Fruit fly (Drosophila melanogaster) whole organism, prepupa: ENCODE data around the gene Vav.

ENCODE experiments used
- Blimp-1 ChIP-seq: fragments of 200-800 bp; sonication (Bioruptor generic); optimal IDR thresholded peaks from 3 replicates; lab custom pipeline; 2017; ENCODE audit warnings: missing biosample characterization, missing genetic modification characterization, mild to moderate bottlenecking, moderate library complexity, missing genetic modification reagents
- CG10631 ChIP-seq: fragments of 200-800 bp; sonication (Bioruptor generic); optimal IDR thresholded peaks from 2 replicates; lab custom pipeline; 2016; ENCODE audit warnings: missing biosample characterization, missing genetic modification characterization
- CG11294 ChIP-seq: fragments of 200-800 bp; sonication (Bioruptor generic); IDR thresholded peaks from 2 replicates; pipeline ENCODE4 v1.3.6; 2022; ENCODE audit warnings: missing biosample characterization, missing genetic modification characterization
- CG11902 ChIP-seq: fragments of 200-800 bp; sonication (Bioruptor generic); optimal IDR thresholded peaks from 3 replicates; lab custom pipeline; 2016; ENCODE audit warnings: missing biosample characterization, missing genetic modification characterization
- CG15336 ChIP-seq: fragments of 200-800 bp; sonication (Bioruptor generic); IDR thresholded peaks from 2 replicates; pipeline ENCODE4 v1.3.6; 2022; ENCODE audit warnings: missing biosample characterization, missing genetic modification characterization
- CG16779 ChIP-seq: fragments of 200-800 bp; sonication (Bioruptor generic); optimal IDR thresholded peaks from 3 replicates; lab custom pipeline; 2017; ENCODE audit warnings: missing biosample characterization, mild to moderate bottlenecking, missing genetic modification characterization
- CG3032 ChIP-seq: fragments of 200-800 bp; optimal IDR thresholded peaks from 2 replicates; lab custom pipeline; 2019; ENCODE audit warnings: missing biosample characterization, mild to moderate bottlenecking, missing genetic modification characterization, moderate library complexity
- CG34406 ChIP-seq: fragments of 200-800 bp; sonication (Bioruptor generic); optimal IDR thresholded peaks from 3 replicates; lab custom pipeline; 2016; ENCODE audit warnings: missing biosample characterization, missing genetic modification characterization
- CG4318 ChIP-seq: fragments of 200-800 bp; sonication (Bioruptor generic); optimal IDR thresholded peaks from 3 replicates; lab custom pipeline; 2017; ENCODE audit warnings: missing biosample characterization, mild to moderate bottlenecking, missing genetic modification characterization
- CG6163 ChIP-seq: fragments of 200-800 bp; sonication (Bioruptor generic); IDR thresholded peaks from 3 replicates; pipeline ENCODE4 v1.3.6; 2022; ENCODE audit warnings: missing biosample characterization, missing genetic modification characterization
- CG6792 ChIP-seq: fragments of 200-800 bp; sonication (Bioruptor generic); optimal IDR thresholded peaks from 3 replicates; lab custom pipeline; 2016; ENCODE audit warnings: missing biosample characterization, missing genetic modification characterization
- CG6808 ChIP-seq: fragments of 200-800 bp; sonication (Bioruptor generic); optimal IDR thresholded peaks from 3 replicates; lab custom pipeline; 2017; ENCODE audit warnings: missing biosample characterization, missing genetic modification characterization, mild to moderate bottlenecking, moderate library complexity, missing genetic modification reagents
- CG6854 ChIP-seq: fragments of 200-800 bp; sonication (Bioruptor generic); optimal IDR thresholded peaks from 2 replicates; lab custom pipeline; 2017; ENCODE audit warnings: missing biosample characterization, mild to moderate bottlenecking, missing genetic modification characterization
- CG8319 ChIP-seq: fragments of 200-800 bp; sonication (Bioruptor generic); optimal IDR thresholded peaks from 3 replicates; lab custom pipeline; 2016; ENCODE audit warnings: missing biosample characterization, missing genetic modification characterization
- CG8632 ChIP-seq: fragments of 200-800 bp; sonication (Bioruptor generic); optimal IDR thresholded peaks from 3 replicates; lab custom pipeline; 2016; ENCODE audit warnings: missing biosample characterization, missing genetic modification characterization
- Eip75B ChIP-seq: fragments of 200-800 bp; sonication (Bioruptor generic); optimal IDR thresholded peaks from 3 replicates; lab custom pipeline; 2016; ENCODE audit warnings: missing biosample characterization, missing genetic modification characterization
- Eip78C ChIP-seq: fragments of 200-800 bp; sonication (Bioruptor generic); peaks from one replicate; lab custom pipeline; 2016; ENCODE audit warnings: missing biosample characterization, missing genetic modification characterization
- Eip93F ChIP-seq: fragments of 200-800 bp; sonication (Bioruptor generic); optimal IDR thresholded peaks from 2 replicates; lab custom pipeline; 2016; ENCODE audit warnings: missing biosample characterization, mild to moderate bottlenecking, missing genetic modification characterization
- Ets21C ChIP-seq: fragments of 200-800 bp; sonication (Bioruptor generic); optimal IDR thresholded peaks from 3 replicates; lab custom pipeline; 2016; ENCODE audit warnings: missing biosample characterization, missing genetic modification characterization
- Ets96B ChIP-seq: fragments of 200-800 bp; optimal IDR thresholded peaks from 2 replicates; lab custom pipeline; 2019; ENCODE audit warnings: missing biosample characterization, mild to moderate bottlenecking, missing genetic modification characterization, moderate library complexity
- Gug ChIP-seq: fragments of 200-800 bp; sonication (Bioruptor generic); IDR thresholded peaks from 2 replicates; pipeline ENCODE4 v1.3.6; 2022; ENCODE audit warnings: missing biosample characterization, missing genetic modification characterization
- Hr38 ChIP-seq: sonication (Bioruptor generic); optimal IDR thresholded peaks from 2 replicates; lab custom pipeline; 2016; ENCODE audit warnings: missing biosample characterization, missing genetic modification characterization
- Hr39 ChIP-seq: fragments of 200-800 bp; sonication (Bioruptor generic); optimal IDR thresholded peaks from 2 replicates; lab custom pipeline; 2016; ENCODE audit warnings: missing biosample characterization, missing genetic modification characterization
- Lpt ChIP-seq: fragments of 200-800 bp; sonication (Bioruptor generic); optimal IDR thresholded peaks from 3 replicates; lab custom pipeline; 2016; ENCODE audit warnings: missing biosample characterization, missing genetic modification characterization
- OdsH ChIP-seq: fragments of 200-800 bp; sonication (Bioruptor generic); optimal IDR thresholded peaks from 3 replicates; lab custom pipeline; 2016; ENCODE audit warnings: missing biosample characterization, missing genetic modification characterization
- Sox102F ChIP-seq: fragments of 200-800 bp; sonication (Bioruptor generic); optimal IDR thresholded peaks from 2 replicates; lab custom pipeline; 2016; ENCODE audit warnings: missing biosample characterization, mild to moderate bottlenecking, missing genetic modification characterization
- achi ChIP-seq: fragments of 200-800 bp; sonication (Bioruptor generic); optimal IDR thresholded peaks from 3 replicates; lab custom pipeline; 2016; ENCODE audit warnings: missing biosample characterization, missing genetic modification characterization
- acj6 ChIP-seq: fragments of 200-800 bp; sonication (Bioruptor generic); optimal IDR thresholded peaks from 3 replicates; lab custom pipeline; 2016; ENCODE audit warnings: missing biosample characterization, missing genetic modification characterization
- cyc ChIP-seq: fragments of 200-800 bp; sonication (Bioruptor generic); optimal IDR thresholded peaks from 3 replicates; lab custom pipeline; 2016; ENCODE audit warnings: missing biosample characterization, missing genetic modification characterization
- dac ChIP-seq: fragments of 200-800 bp; sonication (Bioruptor generic); optimal IDR thresholded peaks from 2 replicates; lab custom pipeline; 2017; ENCODE audit warnings: missing biosample characterization, mild to moderate bottlenecking, missing genetic modification characterization
- dsx ChIP-seq: fragments of 200-800 bp; optimal IDR thresholded peaks from 3 replicates; lab custom pipeline; 2019; ENCODE audit warnings: missing biosample characterization, mild to moderate bottlenecking, missing genetic modification characterization, moderate library complexity; ENCODE audit not compliant: poor library complexity, severe bottlenecking
- eg ChIP-seq: fragments of 200-800 bp; sonication (Bioruptor generic); IDR thresholded peaks from 3 replicates; pipeline ENCODE4 v1.3.6; 2022; ENCODE audit warnings: missing biosample characterization, missing genetic modification characterization
- esn ChIP-seq: fragments of 200-800 bp; sonication (Bioruptor generic); optimal IDR thresholded peaks from 2 replicates; lab custom pipeline; 2016; ENCODE audit warnings: missing biosample characterization, mild to moderate bottlenecking, missing genetic modification characterization, moderate library complexity
- fd59A ChIP-seq: fragments of 200-800 bp; sonication (Bioruptor generic); optimal IDR thresholded peaks from 2 replicates; lab custom pipeline; 2017; ENCODE audit warnings: missing biosample characterization, mild to moderate bottlenecking, missing genetic modification characterization, missing genetic modification reagents
- fd85E ChIP-seq: fragments of 200-800 bp; sonication (Bioruptor generic); optimal IDR thresholded peaks from 3 replicates; lab custom pipeline; 2016; ENCODE audit warnings: missing biosample characterization, missing genetic modification characterization
- fkh ChIP-seq: fragments of 200-800 bp; sonication (Bioruptor generic); optimal IDR thresholded peaks from 3 replicates; lab custom pipeline; 2017; ENCODE audit warnings: missing biosample characterization, mild to moderate bottlenecking, missing genetic modification characterization, moderate library complexity
- pdm3 ChIP-seq: fragments of 200-800 bp; sonication (Bioruptor generic); optimal IDR thresholded peaks from 3 replicates; lab custom pipeline; 2016; ENCODE audit warnings: missing biosample characterization, missing genetic modification characterization
- salr ChIP-seq, 2 experiments: fragments of 200-800 bp; sonication (Bioruptor generic); optimal IDR thresholded peaks; 3 replicates each; lab custom pipeline; 2016 to 2018; ENCODE audit warnings: missing biosample characterization in 2 of 2, missing genetic modification characterization in 2 of 2, mild to moderate bottlenecking in 1 of 2
- spab ChIP-seq: fragments of 200-800 bp; sonication (Bioruptor generic); optimal IDR thresholded peaks from 2 replicates; lab custom pipeline; 2017; ENCODE audit warnings: missing biosample characterization, mild to moderate bottlenecking, missing genetic modification characterization, missing genetic modification reagents
- ss ChIP-seq, 2 experiments: fragments of 200-800 bp; sonication (Bioruptor generic); optimal IDR thresholded peaks; 2 replicates in 1 of 2; 3 replicates in 1 of 2; lab custom pipeline; 2017 to 2018; ENCODE audit warnings: mild to moderate bottlenecking in 2 of 2, missing biosample characterization in 2 of 2, missing genetic modification characterization in 2 of 2, moderate library complexity in 1 of 2
- svp ChIP-seq: fragments of 200-800 bp; sonication (Bioruptor generic); peaks from one replicate; lab custom pipeline; 2016; ENCODE audit warnings: missing biosample characterization, missing genetic modification characterization
- topi ChIP-seq: fragments of 200-800 bp; sonication (Bioruptor generic); optimal IDR thresholded peaks from 3 replicates; lab custom pipeline; 2016; ENCODE audit warnings: missing biosample characterization, missing genetic modification characterization
- vri ChIP-seq: fragments of 200-800 bp; sonication (Bioruptor generic); optimal IDR thresholded peaks from 3 replicates; lab custom pipeline; 2016; ENCODE audit warnings: missing biosample characterization, mild to moderate bottlenecking, missing genetic modification characterization

Vav gene

DNA sequence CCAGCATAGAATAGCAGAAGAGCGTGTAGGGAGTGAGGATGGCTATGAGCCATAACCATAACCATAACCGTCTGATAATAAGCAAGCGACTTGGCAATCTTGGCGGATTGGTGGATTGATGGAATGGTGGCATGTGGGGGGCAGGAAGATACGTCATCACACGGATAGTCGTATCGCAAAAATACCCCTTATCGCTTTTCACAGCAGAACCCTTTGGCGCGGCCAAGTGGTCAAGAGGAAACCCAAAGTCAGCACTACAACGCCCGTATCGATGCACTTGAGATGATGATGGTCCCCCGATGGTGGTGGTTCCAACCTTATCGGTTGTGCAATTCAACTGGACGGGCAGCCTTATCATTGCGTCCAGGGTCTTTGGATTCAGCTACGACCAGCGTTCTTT is 23.8 kb downstream of the Vav start:
- TF ChIP-seq vri (GFP tag; lab: Kevin White, UChicago) (peak; percentile 90), OdsH (GFP tag; lab: Kevin White, UChicago) (no peak), CG15336 (no peak), CG4318 (GFP tag; lab: Kevin White, UChicago) (no peak), Eip75B (GFP tag; lab: Kevin White, UChicago) (no peak), CG6163 (GFP tag; lab: Robert Waterston, UW) (no peak), salr (GFP tag; optimal IDR thresholded peaks at IDR 0.05; lab: Kevin White, UChicago) (no peak), cyc (GFP tag; lab: Kevin White, UChicago) (no peak), svp (GFP tag; lab: Kevin White, UChicago) (peak; percentile 69), dsx (GFP tag; lab: Kevin White, UChicago) (no peak), achi (no peak), Lpt (GFP tag; lab: Kevin White, UChicago) (no peak), fkh (GFP tag; lab: Kevin White, UChicago) (no peak), CG3032 (tag; lab: Kevin White, UChicago) (no peak), Blimp-1 (no peak), Ets96B (tag; lab: Kevin White, UChicago) (no peak), Eip78C (GFP tag; lab: Kevin White, UChicago) (peak; percentile 45), eg (GFP tag; lab: Robert Waterston, UW) (no peak), spab (GFP tag; lab: Kevin White, UChicago) (no peak), fd85E (GFP tag; lab: Kevin White, UChicago) (no peak), pdm3 (GFP tag; lab: Kevin White, UChicago) (no peak), Hr39 (GFP tag; lab: Kevin White, UChicago) (no peak), CG6854 (GFP tag; lab: Kevin White, UChicago) (no peak), ss (GFP tag; optimal IDR thresholded peaks at IDR 0.05; lab: Kevin White, UChicago) (no peak)

DNA sequence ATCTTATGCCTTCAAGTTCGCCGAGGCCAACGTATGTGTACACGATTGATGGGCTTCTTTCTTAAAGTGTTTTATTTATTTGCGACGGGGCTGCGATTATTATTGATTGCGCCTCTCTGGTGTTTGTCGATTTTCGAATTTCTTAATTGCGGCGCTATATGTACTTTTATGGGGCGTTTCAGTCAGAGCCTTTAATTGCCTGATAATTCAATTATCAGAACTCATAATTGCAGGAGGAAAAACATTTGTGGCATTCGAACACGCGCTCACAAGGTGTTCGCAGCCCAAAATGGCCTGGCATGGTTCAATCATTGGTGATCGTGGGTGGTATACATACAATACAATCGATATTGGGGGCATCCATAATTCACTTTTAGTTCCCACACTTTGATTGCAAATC is 24.6 kb downstream of the Vav start:
- no peak for TF ChIP-seq Hr39 (GFP tag; lab: Kevin White, UChicago)
- TF ChIP-seq Eip93F (GFP tag; lab: Kevin White, UChicago) = peak; percentile 52
- no peak for TF ChIP-seq Ets96B (tag; lab: Kevin White, UChicago)

DNA sequence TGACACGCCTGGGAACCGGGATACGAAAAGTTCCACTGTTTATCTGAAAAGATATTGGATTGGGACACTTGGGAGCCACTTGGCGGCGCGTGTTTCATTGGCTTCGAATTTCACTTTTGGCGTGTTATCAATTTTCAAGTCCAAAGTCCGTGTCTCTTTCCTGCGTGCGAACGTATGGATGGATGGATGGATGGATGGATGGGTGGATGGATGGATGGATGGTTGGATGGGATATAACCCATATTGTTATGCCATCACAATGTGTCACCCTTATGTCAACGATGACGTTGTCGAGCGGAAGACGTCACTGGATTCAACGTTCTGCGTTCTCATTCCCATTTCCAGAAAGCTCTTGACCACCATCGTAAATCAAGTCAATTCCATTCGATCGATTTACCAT is 26.2 kb downstream of the Vav start:
- TF ChIP-seq CG6854 (GFP tag; lab: Kevin White, UChicago) = peak; percentile 30
- peak; percentile 18 for TF ChIP-seq vri (GFP tag; lab: Kevin White, UChicago)
- peak; percentile 12 to 15 for TF ChIP-seq ss (GFP tag; optimal IDR thresholded peaks at IDR 0.05; lab: Kevin White, UChicago)
- TF ChIP-seq Eip78C (GFP tag; lab: Kevin White, UChicago) = peak; percentile 23
- TF ChIP-seq fd85E (GFP tag; lab: Kevin White, UChicago) = no peak

DNA sequence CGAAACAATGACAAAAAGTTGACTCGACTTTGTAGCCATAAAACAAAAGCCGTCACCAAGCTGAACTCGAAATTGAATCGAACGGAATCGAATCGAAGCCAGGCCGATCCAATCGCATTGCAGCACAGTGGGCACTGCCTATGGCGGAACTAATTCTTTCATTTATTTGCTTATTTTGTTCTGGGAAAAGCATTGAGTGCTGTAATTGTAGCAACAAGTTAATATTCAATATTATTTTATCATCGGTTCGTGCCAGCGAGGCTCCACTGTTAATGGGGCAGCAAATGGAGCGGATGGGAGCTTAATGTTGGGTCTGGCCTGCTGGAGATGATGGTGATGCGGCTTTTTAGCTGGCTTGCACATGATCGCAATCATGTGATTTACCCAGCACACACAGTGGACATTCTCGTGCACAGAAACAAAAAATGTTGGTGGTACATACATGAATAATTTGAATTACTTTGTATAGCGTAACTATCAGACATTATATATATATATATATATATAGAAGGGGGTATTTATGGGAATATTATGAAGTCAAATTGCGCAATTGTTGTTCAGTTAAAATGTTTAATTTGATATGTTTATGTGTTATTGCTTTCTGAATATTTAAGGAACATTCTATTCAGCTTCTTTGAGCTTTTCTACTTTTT is 27.8 kb downstream of the Vav start:
- peak; percentile 94 for TF ChIP-seq fd59A (GFP tag; lab: Kevin White, UChicago)
- peak; percentile 92 for TF ChIP-seq dac (GFP tag; lab: Kevin White, UChicago)
- peak; percentile 92 for TF ChIP-seq Gug (GFP tag; lab: Robert Waterston, UW)
- TF ChIP-seq CG11294 = peak; percentile 90
- TF ChIP-seq esn (GFP tag; lab: Kevin White, UChicago) = peak; percentile 98
- peak; percentile 92 for TF ChIP-seq Ets96B (tag; lab: Kevin White, UChicago)
- peak; percentile 95 for TF ChIP-seq CG34406 (GFP tag; lab: Kevin White, UChicago)
- peak; percentile 89 for TF ChIP-seq CG16779
- peak; percentile 98 for TF ChIP-seq CG11902 (GFP tag; lab: Kevin White, UChicago)
- TF ChIP-seq CG4318 (GFP tag; lab: Kevin White, UChicago) = peak; percentile 87
- TF ChIP-seq CG6854 (GFP tag; lab: Kevin White, UChicago) = peak; percentile 97
- TF ChIP-seq Eip78C (GFP tag; lab: Kevin White, UChicago) = peak; percentile 99
- TF ChIP-seq topi (GFP tag; lab: Kevin White, UChicago) = peak; percentile 99
- TF ChIP-seq Eip75B (GFP tag; lab: Kevin White, UChicago) = peak; percentile 96
- peak; percentile 81 for TF ChIP-seq Hr38 (GFP tag; lab: Kevin White, UChicago)
- peak; percentile 95 for TF ChIP-seq vri (GFP tag; lab: Kevin White, UChicago)
- peak; percentile 97 for TF ChIP-seq Ets21C (GFP tag; lab: Kevin White, UChicago)
- peak; percentile 97 for TF ChIP-seq Sox102F
- TF ChIP-seq CG10631 (GFP tag; lab: Kevin White, UChicago) = peak; percentile 94
- TF ChIP-seq CG8319 (GFP tag; lab: Kevin White, UChicago) = peak; percentile 97
- TF ChIP-seq acj6 (GFP tag; lab: Kevin White, UChicago) = peak; percentile 96
- peak; percentile 94 to 97 for TF ChIP-seq ss (GFP tag; optimal IDR thresholded peaks at IDR 0.05; lab: Kevin White, UChicago)
- TF ChIP-seq CG6808 = peak; percentile 94
- TF ChIP-seq CG8632 (GFP tag; lab: Kevin White, UChicago) = peak; percentile 95
- TF ChIP-seq eg (GFP tag; lab: Robert Waterston, UW) = peak; percentile 97
- peak; percentile 98 for TF ChIP-seq pdm3 (GFP tag; lab: Kevin White, UChicago)
- TF ChIP-seq CG6792 (GFP tag; lab: Kevin White, UChicago) = peak; percentile 98
